Worm (Caenorhabditis elegans): ENCODE measurements around the gene C49F5.7.

- no peak for TF ChIP-seq egl-5 (tag; optimal IDR thresholded peaks at IDR 0.05)
- no peak for TF ChIP-seq unc-62 (GFP tag; optimal IDR thresholded peaks at IDR 0.05)
- TF ChIP-seq ama-1 (optimal IDR thresholded peaks at IDR 0.05), result no peak
- TF ChIP-seq elt-2 (tag; optimal IDR thresholded peaks at IDR 0.05), result peak; percentile 94
- no peak for TF ChIP-seq ceh-16 (tag; optimal IDR thresholded peaks at IDR 0.05)
- no peak for TF ChIP-seq fkh-10 (GFP tag; optimal IDR thresholded peaks at IDR 0.05)
- TF ChIP-seq fos-1 (tag; optimal IDR thresholded peaks at IDR 0.05), result no peak
- TF ChIP-seq ztf-11 (tag; optimal IDR thresholded peaks at IDR 0.05), result no peak
- no peak for TF ChIP-seq nhr-77 (tag; optimal IDR thresholded peaks at IDR 0.05)
- no peak for TF ChIP-seq lsy-12 (tag; optimal IDR thresholded peaks at IDR 0.05)
These were observed 32.4 kb upstream of the C49F5.7 start for ce11 chrX:11962050-11962788.

Data from whole organism, L3 larva.